Worm (Caenorhabditis elegans) whole organism, L4 larva: ENCODE data around the gene prmn-1.

ENCODE experiments used
- F26F4.8 ChIP-seq: fragments of 200-800 bp; sonication (Bioruptor generic); conservative IDR thresholded peaks from 2 replicates; pipeline ENCODE4 v1.3.6; 2022; ENCODE audit warnings: missing genetic modification characterization, missing compliant biosample characterization
- Y105C5A.15 ChIP-seq: fragments of 200-800 bp; sonication (Bioruptor generic); IDR thresholded peaks from 2 replicates; pipeline ENCODE4 v1.3.6; 2022; ENCODE audit warnings: missing genetic modification characterization, missing compliant biosample characterization
- Y5F2A.4 ChIP-seq: fragments of 200-800 bp; sonication (Bioruptor generic); optimal IDR thresholded peaks from 2 replicates; lab custom pipeline; 2018; ENCODE audit warnings: mild to moderate bottlenecking, missing genetic modification characterization, missing compliant biosample characterization
- ZK337.2 ChIP-seq: fragments of 200-800 bp; sonication (Bioruptor generic); IDR thresholded peaks from 2 replicates; pipeline ENCODE4 v1.3.6; 2022; ENCODE audit warnings: missing genetic modification reagents, missing genetic modification characterization, missing compliant biosample characterization
- attf-4 ChIP-seq: sonication (generic microtip); optimal IDR thresholded peaks from 3 replicates; lab custom pipeline; 2017; ENCODE audit warnings: missing biosample characterization, missing genetic modification characterization
- ceh-20 ChIP-seq: fragments of 200-800 bp; sonication (Bioruptor generic); IDR thresholded peaks from 2 replicates; pipeline ENCODE4 v1.3.6; 2022; ENCODE audit warnings: missing genetic modification reagents, missing genetic modification characterization, missing compliant biosample characterization
- ceh-28 ChIP-seq: fragments of 150-350 bp; optimal IDR thresholded peaks from 2 replicates; lab custom pipeline; 2014; ENCODE audit warnings: missing biosample characterization, missing genetic modification reagents, missing genetic modification characterization
- ceh-62 ChIP-seq: sonication (generic microtip); optimal IDR thresholded peaks from 2 replicates; lab custom pipeline; 2017; ENCODE audit warnings: missing biosample characterization, missing genetic modification characterization
- daf-16 ChIP-seq, 3 experiments: sonication (generic microtip); optimal IDR thresholded peaks; 2 replicates each; lab custom pipeline; 2016 to 2017; ENCODE audit warnings: missing genetic modification characterization in 3 of 3, missing genetic modification reagents in 3 of 3, mild to moderate bottlenecking in 2 of 3, missing compliant biosample characterization in 2 of 3, missing biosample characterization in 1 of 3, moderate library complexity in 1 of 3
- daf-19 ChIP-seq: fragments of 200-800 bp; sonication (Bioruptor generic); conservative IDR thresholded peaks from 2 replicates; pipeline ENCODE4 v1.3.6; 2022; ENCODE audit warnings: missing genetic modification characterization, missing compliant biosample characterization
- dmd-6 ChIP-seq: fragments of 200-800 bp; sonication (Bioruptor generic); IDR thresholded peaks from 2 replicates; pipeline ENCODE4 v1.3.6; 2022; ENCODE audit warnings: missing genetic modification reagents, missing genetic modification characterization, missing compliant biosample characterization
- dmd-8 ChIP-seq: fragments of 200-800 bp; sonication (Bioruptor generic); IDR thresholded peaks from 2 replicates; pipeline ENCODE4 v1.3.6; 2022; ENCODE audit warnings: missing genetic modification characterization, missing compliant biosample characterization
- dmd-9 ChIP-seq: fragments of 200-800 bp; sonication (Bioruptor generic); IDR thresholded peaks from 2 replicates; pipeline ENCODE4 v1.3.6; 2022; ENCODE audit warnings: missing genetic modification reagents, missing genetic modification characterization, missing compliant biosample characterization
- dve-1 ChIP-seq: sonication (generic microtip); optimal IDR thresholded peaks from 2 replicates; lab custom pipeline; 2017; ENCODE audit warnings: antibody characterized with exemption, mild to moderate bottlenecking, missing genetic modification characterization, missing compliant biosample characterization; ENCODE audit not compliant: insufficient read depth
- fkh-10 ChIP-seq: fragments of 150-350 bp; optimal IDR thresholded peaks from 2 replicates; lab custom pipeline; 2014; ENCODE audit warnings: missing biosample characterization, missing genetic modification reagents, missing genetic modification characterization
- hlh-11 ChIP-seq: fragments of 200-800 bp; sonication (Bioruptor generic); optimal IDR thresholded peaks from 2 replicates; lab custom pipeline; 2018; ENCODE audit warnings: mild to moderate bottlenecking, missing genetic modification characterization, missing compliant biosample characterization
- hlh-30 ChIP-seq: sonication (generic microtip); optimal IDR thresholded peaks from 2 replicates; lab custom pipeline; 2017; ENCODE audit warnings: antibody characterized with exemption, mild to moderate bottlenecking, missing genetic modification characterization, missing compliant biosample characterization; ENCODE audit not compliant: insufficient read depth
- lin-1 ChIP-seq: fragments of 200-800 bp; sonication (Bioruptor generic); IDR thresholded peaks from 2 replicates; pipeline ENCODE4 v1.3.6; 2022; ENCODE audit warnings: missing genetic modification reagents, missing genetic modification characterization, missing compliant biosample characterization
- lin-13 ChIP-seq: fragments of 150-350 bp; optimal IDR thresholded peaks from 2 replicates; lab custom pipeline; 2014; ENCODE audit warnings: missing biosample characterization, missing genetic modification reagents, missing genetic modification characterization
- lin-15B ChIP-seq: fragments of 150-350 bp; sonication (generic microtip); optimal IDR thresholded peaks from 3 replicates; lab custom pipeline; 2014; ENCODE audit warnings: missing biosample characterization, missing genetic modification characterization
- lsy-2 ChIP-seq, 2 experiments: fragments of 150-350 bp in 1 of 2; sonication (generic microtip) in 1 of 2; optimal IDR thresholded peaks; 2 replicates each; lab custom pipeline; 2014 to 2017; ENCODE audit warnings: missing biosample characterization in 2 of 2, missing genetic modification characterization in 2 of 2
- madf-9 ChIP-seq: fragments of 200-800 bp; sonication (Bioruptor generic); conservative IDR thresholded peaks from 2 replicates; pipeline ENCODE4 v1.3.6; 2022; ENCODE audit warnings: missing genetic modification reagents, missing genetic modification characterization, missing compliant biosample characterization
- mdl-1 ChIP-seq, 2 experiments: fragments of 150-350 bp in 1 of 2; sonication (generic microtip) in 1 of 2; optimal IDR thresholded peaks; 2 replicates each; lab custom pipeline; 2014 to 2017; ENCODE audit warnings: missing biosample characterization in 2 of 2, missing genetic modification characterization in 2 of 2
- mdt-29 ChIP-seq: fragments of 200-800 bp; sonication (Bioruptor generic); IDR thresholded peaks from 2 replicates; pipeline ENCODE4 v1.3.6; 2022; ENCODE audit warnings: missing genetic modification reagents, missing genetic modification characterization, missing compliant biosample characterization
- nhr-28 ChIP-seq: fragments of 150-350 bp; optimal IDR thresholded peaks from 2 replicates; lab custom pipeline; 2014; ENCODE audit warnings: missing biosample characterization, missing genetic modification characterization
- nhr-41 ChIP-seq: fragments of 200-800 bp; sonication (Bioruptor generic); IDR thresholded peaks from 2 replicates; pipeline ENCODE4 v1.3.6; 2022; ENCODE audit warnings: missing genetic modification reagents, missing genetic modification characterization, missing compliant biosample characterization
- nhr-42 ChIP-seq: fragments of 200-800 bp; sonication (Bioruptor generic); IDR thresholded peaks from 2 replicates; pipeline ENCODE4 v1.3.6; 2022; ENCODE audit warnings: missing genetic modification characterization, missing compliant biosample characterization
- nhr-48 ChIP-seq: sonication (generic microtip); optimal IDR thresholded peaks from 2 replicates; lab custom pipeline; 2016; ENCODE audit warnings: mild to moderate bottlenecking, missing genetic modification characterization, missing compliant biosample characterization
- nhr-76 ChIP-seq: fragments of 150-350 bp; optimal IDR thresholded peaks from 2 replicates; lab custom pipeline; 2014; ENCODE audit warnings: missing biosample characterization, missing genetic modification characterization
- nhr-77 ChIP-seq: fragments of 150-350 bp; optimal IDR thresholded peaks from 2 replicates; lab custom pipeline; 2014; ENCODE audit warnings: missing biosample characterization, missing genetic modification characterization
- pha-4 ChIP-seq, 2 experiments: fragments of 150-350 bp in 1 of 2; fragments of 200-800 bp in 1 of 2; sonication (Bioruptor generic) in 1 of 2; IDR thresholded peaks in 1 of 2; optimal IDR thresholded peaks in 1 of 2; 2 replicates each; pipeline versions ENCODE4 v1.3.6 to Lab custom; 2014 to 2022; ENCODE audit warnings: missing genetic modification characterization in 2 of 2, missing genetic modification reagents in 2 of 2, missing biosample characterization in 1 of 2, missing compliant biosample characterization in 1 of 2
- php-3 ChIP-seq: fragments of 200-800 bp; sonication (Bioruptor generic); IDR thresholded peaks from 2 replicates; pipeline ENCODE4 v1.3.6; 2022; ENCODE audit warnings: missing genetic modification reagents, missing genetic modification characterization, missing compliant biosample characterization
- saeg-2 ChIP-seq: fragments of 200-800 bp; sonication (Bioruptor generic); IDR thresholded peaks from 2 replicates; pipeline ENCODE4 v1.3.6; 2022; ENCODE audit warnings: missing genetic modification reagents, missing genetic modification characterization, missing compliant biosample characterization
- set-16 ChIP-seq: fragments of 200-800 bp; sonication (Bioruptor generic); IDR thresholded peaks from 2 replicates; pipeline ENCODE4 v1.3.6; 2022; ENCODE audit warnings: missing genetic modification reagents, missing genetic modification characterization, missing compliant biosample characterization
- skn-1 ChIP-seq: fragments of 150-350 bp; optimal IDR thresholded peaks from 2 replicates; lab custom pipeline; 2014; ENCODE audit warnings: missing biosample characterization, missing genetic modification characterization
- snpc-4 ChIP-seq: fragments of 150-350 bp; optimal IDR thresholded peaks from 2 replicates; lab custom pipeline; 2014; ENCODE audit warnings: missing biosample characterization, missing genetic modification characterization
- spr-1 ChIP-seq: sonication (generic microtip); optimal IDR thresholded peaks from 2 replicates; lab custom pipeline; 2016; ENCODE audit warnings: mild to moderate bottlenecking, missing genetic modification characterization, missing compliant biosample characterization
- tag-97 ChIP-seq: fragments of 200-800 bp; sonication (Bioruptor generic); IDR thresholded peaks from 2 replicates; pipeline ENCODE4 v1.3.6; 2022; ENCODE audit warnings: missing genetic modification characterization, missing compliant biosample characterization
- unc-130 ChIP-seq: sonication (generic microtip); optimal IDR thresholded peaks from 2 replicates; lab custom pipeline; 2016; ENCODE audit warnings: missing genetic modification reagents, missing genetic modification characterization, missing compliant biosample characterization
- unc-39 ChIP-seq: sonication (generic microtip); optimal IDR thresholded peaks from 2 replicates; lab custom pipeline; 2017; ENCODE audit warnings: missing biosample characterization, missing genetic modification characterization
- unc-62 ChIP-seq, 3 experiments: fragments of 150-350 bp in 1 of 3; sonication (generic microtip); optimal IDR thresholded peaks in 2 of 3; peaks in 1 of 3; 1 replicate in 1 of 3; 2 replicates in 2 of 3; lab custom pipeline; 2014 to 2017; ENCODE audit warnings: missing biosample characterization in 3 of 3, missing genetic modification characterization in 3 of 3, missing genetic modification reagents in 3 of 3, missing genotype in 1 of 3
- vab-7 ChIP-seq: fragments of 200-800 bp; sonication (Bioruptor generic); IDR thresholded peaks from 2 replicates; pipeline ENCODE4 v1.3.6; 2022; ENCODE audit warnings: missing genetic modification reagents, missing genetic modification characterization, missing compliant biosample characterization
- zip-2 ChIP-seq: fragments of 150-350 bp; optimal IDR thresholded peaks from 2 replicates; lab custom pipeline; 2014; ENCODE audit warnings: missing biosample characterization, missing genetic modification characterization
- ztf-7 ChIP-seq: fragments of 150-350 bp; optimal IDR thresholded peaks from 2 replicates; lab custom pipeline; 2014; ENCODE audit warnings: missing biosample characterization, missing genetic modification characterization

prmn-1 gene

ce11 chrX:11355856-11356255 lies 29.0 kb upstream of the prmn-1 start:
- TF ChIP-seq ceh-20 = no peak
- no peak for TF ChIP-seq Y105C5A.15 (GFP tag; lab: Robert Waterston, UW)
- peak in 1 of 2 experiments; percentile 94 for TF ChIP-seq unc-62 (GFP tag; optimal IDR thresholded peaks at IDR 0.05 in 1 of 2; lab: Kevin White, UChicago)
- TF ChIP-seq unc-62 (tag; optimal IDR thresholded peaks at IDR 0.05; lab: Kevin White, UChicago) = no peak
- TF ChIP-seq ZK337.2 = no peak
- TF ChIP-seq spr-1 = no peak
- TF ChIP-seq nhr-41 = no peak

- TF ChIP-seq saeg-2 (no peak), tag-97 (GFP tag; lab: Robert Waterston, UW) (no peak), dmd-6 (no peak), ceh-20 (no peak), lin-1 (no peak), mdl-1 (tag; optimal IDR thresholded peaks at IDR 0.05; lab: Kevin White, UChicago) (no peak)
Measured at ce11 chrX:11357516-11357915, 27.4 kb upstream of the prmn-1 start, which contains the start of gene pgp-4. pgp-4 (plus strand) TSS chrX:11357816.

ce11 chrX:11364914-11365313 lies 20.0 kb upstream of the prmn-1 start:
- no peak for TF ChIP-seq fkh-10 (GFP tag; lab: Kevin White, UChicago)
- no peak for TF ChIP-seq pha-4 (GFP tag; IDR thresholded peaks at IDR 0.05; lab: Robert Waterston, UW)
- TF ChIP-seq pha-4 (tag; optimal IDR thresholded peaks at IDR 0.05; lab: Kevin White, UChicago) = no peak
- TF ChIP-seq nhr-76 (tag; lab: Kevin White, UChicago) = no peak
- no peak for TF ChIP-seq ceh-62 (tag; lab: Kevin White, UChicago)
- peak; percentile 71 for TF ChIP-seq php-3
- no peak for TF ChIP-seq mdt-29
- peak; percentile 61 for TF ChIP-seq dve-1 (tag; lab: Kevin White, UChicago)
- TF ChIP-seq unc-39 (tag; lab: Kevin White, UChicago) = no peak
- TF ChIP-seq F26F4.8 (GFP tag; lab: Robert Waterston, UW) = no peak
- TF ChIP-seq madf-9 (GFP tag; lab: Robert Waterston, UW) = no peak
- TF ChIP-seq zip-2 (tag; lab: Kevin White, UChicago) = no peak
- no peak for TF ChIP-seq nhr-42 (GFP tag; lab: Robert Waterston, UW)
- no peak for TF ChIP-seq dmd-9
- TF ChIP-seq daf-16 (GFP tag; optimal IDR thresholded peaks at IDR 0.05; lab: Kevin White, UChicago) = no peak
- TF ChIP-seq daf-16 (tag; optimal IDR thresholded peaks at IDR 0.05; lab: Kevin White, UChicago) = peak; percentile 83
- TF ChIP-seq skn-1 = no peak
- TF ChIP-seq set-16 (GFP tag; lab: Robert Waterston, UW) = no peak
- no peak for TF ChIP-seq Y105C5A.15 (GFP tag; lab: Robert Waterston, UW)
- TF ChIP-seq nhr-28 (tag; lab: Kevin White, UChicago) = peak; percentile 51
- TF ChIP-seq attf-4 (tag; lab: Kevin White, UChicago) = no peak
- no peak for TF ChIP-seq dmd-8 (GFP tag; lab: Robert Waterston, UW)
- TF ChIP-seq lin-13 (GFP tag; lab: Kevin White, UChicago) = no peak
- TF ChIP-seq nhr-41 = no peak
- no peak for TF ChIP-seq lin-1
- no peak for TF ChIP-seq hlh-30 (tag; lab: Kevin White, UChicago)
- TF ChIP-seq unc-130 (GFP tag; lab: Kevin White, UChicago) = no peak
- no peak for TF ChIP-seq snpc-4 (tag; lab: Kevin White, UChicago)
- no peak for TF ChIP-seq lsy-2 (tag; optimal IDR thresholded peaks at IDR 0.05; lab: Kevin White, UChicago)
- TF ChIP-seq ZK337.2 = no peak
- TF ChIP-seq ztf-7 (tag; lab: Kevin White, UChicago) = no peak
- no peak for TF ChIP-seq daf-19
- no peak for TF ChIP-seq nhr-48
- no peak for TF ChIP-seq ceh-28 (tag; lab: Kevin White, UChicago)
- TF ChIP-seq nhr-77 = no peak
- TF ChIP-seq hlh-11 (tag; lab: Kevin White, UChicago) = peak; percentile 4
- TF ChIP-seq vab-7 (GFP tag; lab: Robert Waterston, UW) = no peak
- no peak for TF ChIP-seq lin-15B (tag; lab: Kevin White, UChicago)
- TF ChIP-seq Y5F2A.4 (GFP tag; lab: Kevin White, UChicago) = no peak
